Worm (Caenorhabditis elegans) whole organism, L3 larva: ENCODE measurements around the gene his-32.

Source experiments
- ama-1 ChIP-seq: fragments of 150-350 bp; optimal IDR thresholded peaks from 2 replicates; lab custom pipeline; 2018
- ceh-16 ChIP-seq: sonication (generic microtip); optimal IDR thresholded peaks from 2 replicates; lab custom pipeline; 2017; ENCODE audit warnings: missing biosample characterization, missing genetic modification characterization
- ceh-82 ChIP-seq: fragments of 150-350 bp; optimal IDR thresholded peaks from 2 replicates; lab custom pipeline; 2014; ENCODE audit warnings: missing biosample characterization, missing genetic modification characterization
- elt-2 ChIP-seq: sonication (generic microtip); optimal IDR thresholded peaks from 2 replicates; lab custom pipeline; 2016; ENCODE audit warnings: missing genetic modification reagents, mild to moderate bottlenecking, missing genetic modification characterization, missing compliant biosample characterization
- lin-15B ChIP-seq: fragments of 150-350 bp; optimal IDR thresholded peaks from 2 replicates; lab custom pipeline; 2014; ENCODE audit warnings: missing biosample characterization, missing genetic modification characterization
- lin-39 ChIP-seq: fragments of 150-350 bp; optimal IDR thresholded peaks from 2 replicates; lab custom pipeline; 2018; ENCODE audit warnings: missing biosample characterization, missing genetic modification reagents, missing genetic modification characterization
- nfya-1 ChIP-seq: sonication (generic microtip); optimal IDR thresholded peaks from 2 replicates; lab custom pipeline; 2017; ENCODE audit warnings: missing genetic modification characterization, mild to moderate bottlenecking, missing compliant biosample characterization, antibody characterized with exemption, moderate library complexity; ENCODE audit not compliant: insufficient read depth
- nhr-77 ChIP-seq: fragments of 150-350 bp; optimal IDR thresholded peaks from 2 replicates; lab custom pipeline; 2014; ENCODE audit warnings: missing biosample characterization, missing genetic modification characterization
- unc-62 ChIP-seq: fragments of 150-350 bp; sonication (generic microtip); optimal IDR thresholded peaks from 4 replicates; lab custom pipeline; 2014; ENCODE audit warnings: missing biosample characterization, missing genetic modification reagents, missing genetic modification characterization

ce11 chrIV:8301925-8302324 lies 32.2 kb upstream of the his-32 start:
- TF ChIP-seq nhr-77 (tag; lab: Kevin White, UChicago) (no peak), elt-2 (tag; lab: Kevin White, UChicago) (no peak), lin-15B (tag; lab: Kevin White, UChicago) (no peak), ceh-16 (tag; lab: Kevin White, UChicago) (no peak), ama-1 (lab: Kevin White, UChicago) (no peak), lin-39 (tag; lab: Kevin White, UChicago) (no peak), ceh-82 (tag; lab: Kevin White, UChicago) (no peak), unc-62 (GFP tag; lab: Kevin White, UChicago) (no peak), nfya-1 (tag; lab: Kevin White, UChicago) (no peak)
